Worm (Caenorhabditis elegans): ENCODE results near the gene Y57A10A.27.

ce11 chrII:12262567-12262966, 12.3 kb downstream of the Y57A10A.27 start:
- TF ChIP-seq tab-1 (GFP tag; IDR thresholded peaks at IDR 0.05) (no peak), T22C8.4 (GFP tag; IDR thresholded peaks at IDR 0.05) (no peak), ref-1 (GFP tag; conservative IDR thresholded peaks at IDR 0.05) (no peak), klf-2 (GFP tag; conservative IDR thresholded peaks at IDR 0.05) (no peak), cog-1 (tag; optimal IDR thresholded peaks at IDR 0.05) (no peak), ztf-23 (GFP tag; IDR thresholded peaks at IDR 0.05) (no peak), med-1 (GFP tag; optimal IDR thresholded peaks at IDR 0.05; ENCODE audit: insufficient read depth) (no peak)

Data from whole organism, midembryonic.